Worm (Caenorhabditis elegans): ENCODE data around the gene srh-304.

DNA sequence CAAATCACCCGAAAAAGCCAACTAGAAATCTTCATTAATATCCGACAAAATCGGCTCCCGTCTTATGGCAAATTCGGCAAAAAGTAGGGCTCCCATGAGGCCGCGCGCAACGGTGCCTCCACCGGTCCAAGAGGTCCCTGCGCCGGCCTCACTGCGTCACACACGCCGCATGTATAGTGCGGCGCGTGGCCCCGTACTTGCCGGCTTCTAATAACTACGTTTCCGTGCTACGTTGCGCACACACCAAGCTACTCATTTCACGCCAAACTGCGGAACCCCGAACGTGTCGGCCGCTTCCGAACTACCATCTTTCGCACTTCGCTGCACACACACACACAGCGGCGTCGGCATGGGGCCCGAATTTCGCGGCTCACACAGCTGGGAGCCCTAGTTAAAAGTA lies 8.7 kb upstream of the srh-304 start:
- TF ChIP-seq ces-1 (GFP tag; optimal IDR thresholded peaks at IDR 0.05) (no peak), gei-8 (GFP tag; optimal IDR thresholded peaks at IDR 0.05) (no peak), nhr-25 (tag; optimal IDR thresholded peaks at IDR 0.05; ENCODE audit: borderline replicate concordance, insufficient read depth) (no peak), tag-97 (GFP tag; IDR thresholded peaks at IDR 0.05) (no peak), lin-15B (tag; optimal IDR thresholded peaks at IDR 0.05) (no peak), dpl-1 (GFP tag; optimal IDR thresholded peaks at IDR 0.05) (no peak), nhr-10 (tag; optimal IDR thresholded peaks at IDR 0.05) (no peak), lir-3 (tag; optimal IDR thresholded peaks at IDR 0.05) (no peak), egl-27 (tag; optimal IDR thresholded peaks at IDR 0.05) (no peak), lin-1 (GFP tag; IDR thresholded peaks at IDR 0.05) (no peak)

Data from whole organism, L4 larva.